Fruit fly (Drosophila melanogaster): ENCODE measurements around the gene CG42249.

The CG42249 gene

DNA sequence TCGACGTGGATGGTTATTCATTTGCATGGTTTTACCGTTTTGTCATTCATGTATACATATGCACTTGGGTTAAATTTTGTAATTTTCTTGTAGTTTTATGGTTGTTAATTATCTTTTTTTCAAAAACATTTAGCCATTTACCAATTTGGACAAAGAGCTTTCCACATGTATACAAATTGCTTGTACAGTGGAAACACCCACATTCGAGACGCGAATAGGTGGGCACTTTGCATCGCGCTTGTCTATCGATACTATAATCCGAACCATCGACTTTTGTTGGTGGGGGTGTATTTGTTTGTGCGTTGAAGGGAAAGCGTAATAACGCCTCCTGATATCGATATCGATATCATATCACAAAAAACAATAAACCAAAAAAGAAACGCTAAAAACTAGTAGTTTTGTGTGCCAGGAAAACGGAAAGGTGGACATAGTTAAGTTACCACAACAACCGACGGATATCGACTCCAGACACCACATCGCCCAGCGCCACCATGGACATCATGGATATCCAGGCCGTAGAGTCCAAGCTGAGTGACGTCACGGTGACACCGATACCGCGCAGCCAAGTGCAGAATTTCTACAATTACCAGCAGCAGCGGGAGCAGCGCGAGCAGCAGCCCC lies 41.6 kb downstream of the CG42249 start, which contains the start of gene CDK2AP1:
CDK2AP1 (plus strand) TSS at position 294 of the 621 bp plus-strand sequence.
- TF ChIP-seq ovo (GFP tag; optimal IDR thresholded peaks at IDR 0.05) = no peak
- peak; percentile 49 for TF ChIP-seq bab1 (GFP tag; optimal IDR thresholded peaks at IDR 0.05)
- TF ChIP-seq cnc (optimal IDR thresholded peaks at IDR 0.05) = no peak
- no peak for TF ChIP-seq cic (GFP tag; optimal IDR thresholded peaks at IDR 0.05)
- TF ChIP-seq Hr96 (GFP tag; optimal IDR thresholded peaks at IDR 0.05) = no peak
- TF ChIP-seq CG5204 (GFP tag; optimal IDR thresholded peaks at IDR 0.05) = no peak
- no peak for TF ChIP-seq Crg-1 (GFP tag; optimal IDR thresholded peaks at IDR 0.05)
- peak; percentile 51 for TF ChIP-seq Mnt (GFP tag; optimal IDR thresholded peaks at IDR 0.05)
- TF ChIP-seq toe (GFP tag; optimal IDR thresholded peaks at IDR 0.05) = peak; percentile 32
- TF ChIP-seq CG1620 (GFP tag; optimal IDR thresholded peaks at IDR 0.05) = no peak
- no peak for TF ChIP-seq Clk (GFP tag; optimal IDR thresholded peaks at IDR 0.05)
- no peak for TF ChIP-seq CG11617 (GFP tag; optimal IDR thresholded peaks at IDR 0.05)
- TF ChIP-seq CG14711 (tag; optimal IDR thresholded peaks at IDR 0.05) = no peak
- no peak for TF ChIP-seq CG7045 (GFP tag; optimal IDR thresholded peaks at IDR 0.05)
- TF ChIP-seq CG7101 (tag; optimal IDR thresholded peaks at IDR 0.05) = no peak
- TF ChIP-seq tj (GFP tag; optimal IDR thresholded peaks at IDR 0.05) = no peak
- TF ChIP-seq CG12768 (GFP tag; optimal IDR thresholded peaks at IDR 0.05) = no peak
- TF ChIP-seq CG33017 (tag; optimal IDR thresholded peaks at IDR 0.05) = no peak
- no peak for TF ChIP-seq pad (GFP tag; optimal IDR thresholded peaks at IDR 0.05)
- TF ChIP-seq kay (GFP tag; ENCODE audit: borderline replicate concordance) = no peak

DNA sequence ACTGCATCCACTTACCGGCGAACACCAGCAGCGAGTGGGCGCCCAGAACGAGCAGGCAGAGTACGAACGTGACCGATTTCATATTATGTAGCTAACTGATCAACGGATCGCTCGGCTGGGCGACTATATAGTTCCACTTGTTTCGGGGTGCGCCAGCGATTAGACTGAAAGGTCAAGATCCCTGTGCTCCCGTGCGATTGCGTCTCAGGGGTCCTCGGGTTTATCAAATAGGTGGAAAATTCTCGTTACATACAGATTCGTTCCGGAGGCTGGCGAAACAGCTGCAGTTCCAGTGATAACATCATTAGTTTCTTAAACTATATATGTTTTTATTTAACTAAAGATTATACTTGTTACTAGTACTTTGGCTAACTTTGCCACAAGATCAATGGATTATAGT lies 44.1 kb downstream of the CG42249 start, which contains the start of gene ssp7:
ssp7 (minus strand) TSS at position 101 of the 400 bp plus-strand sequence.
- TF ChIP-seq CG14711 (tag; optimal IDR thresholded peaks at IDR 0.05) (no peak), Mnt (GFP tag; optimal IDR thresholded peaks at IDR 0.05) (no peak), Clk (GFP tag; optimal IDR thresholded peaks at IDR 0.05) (no peak), Crg-1 (GFP tag; optimal IDR thresholded peaks at IDR 0.05) (no peak), ovo (GFP tag; optimal IDR thresholded peaks at IDR 0.05) (no peak), CG33017 (tag; optimal IDR thresholded peaks at IDR 0.05) (no peak), CG11617 (GFP tag; optimal IDR thresholded peaks at IDR 0.05) (no peak), CG1620 (GFP tag; optimal IDR thresholded peaks at IDR 0.05) (no peak)

DNA sequence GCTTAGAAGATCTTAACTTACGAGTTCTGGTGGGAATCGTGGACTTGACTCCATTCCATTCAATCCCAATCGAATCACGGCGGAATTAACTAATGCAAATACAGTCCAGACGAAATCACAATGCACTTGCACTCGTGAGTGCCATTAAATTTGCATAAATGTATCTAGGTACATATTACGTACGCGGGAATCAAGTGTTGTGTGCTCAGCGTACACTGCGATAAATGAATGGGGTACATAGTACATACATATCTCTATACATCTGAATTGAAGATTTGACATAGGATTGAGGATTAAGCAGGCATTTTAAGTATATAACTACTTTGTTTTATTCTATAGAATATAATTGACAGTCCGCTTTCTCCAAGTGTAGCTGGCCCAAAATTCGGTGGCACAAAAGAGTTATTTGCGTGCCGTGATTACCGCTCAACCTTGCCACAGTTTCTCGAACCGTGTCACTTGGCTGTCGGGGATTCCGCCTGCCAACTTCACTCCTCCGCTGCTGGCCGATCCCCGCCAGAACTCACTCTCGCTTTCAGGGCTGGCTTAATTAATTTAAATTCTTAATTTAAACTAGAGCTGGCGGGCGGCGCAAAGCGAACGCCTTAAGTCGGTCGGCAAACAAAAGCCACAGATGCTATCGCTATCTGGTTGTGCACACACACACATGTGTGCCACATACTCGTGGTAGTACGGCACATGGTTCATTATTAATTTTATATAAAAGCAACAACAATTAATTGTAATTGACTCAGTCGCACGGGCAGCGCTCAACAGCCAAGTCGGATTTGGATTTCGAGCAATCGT lies 45.9 kb downstream of the CG42249 start, which contains the start of the genes CG15199 and CG15202:
CG15199 (minus strand) TSS at position 51 of the 807 bp plus-strand sequence.
CG15202 (plus strand) TSS at position 757 of the 807 bp plus-strand sequence.
- peak; percentile 19 for TF ChIP-seq CG5204 (GFP tag; optimal IDR thresholded peaks at IDR 0.05)
- peak; percentile 11 for TF ChIP-seq Mnt (GFP tag; optimal IDR thresholded peaks at IDR 0.05)
- no peak for TF ChIP-seq cic (GFP tag; optimal IDR thresholded peaks at IDR 0.05)
- TF ChIP-seq pad (GFP tag; optimal IDR thresholded peaks at IDR 0.05) = no peak
- peak; percentile 44 for TF ChIP-seq Hr96 (GFP tag; optimal IDR thresholded peaks at IDR 0.05)
- TF ChIP-seq kay (GFP tag; ENCODE audit: borderline replicate concordance) = no peak

DNA sequence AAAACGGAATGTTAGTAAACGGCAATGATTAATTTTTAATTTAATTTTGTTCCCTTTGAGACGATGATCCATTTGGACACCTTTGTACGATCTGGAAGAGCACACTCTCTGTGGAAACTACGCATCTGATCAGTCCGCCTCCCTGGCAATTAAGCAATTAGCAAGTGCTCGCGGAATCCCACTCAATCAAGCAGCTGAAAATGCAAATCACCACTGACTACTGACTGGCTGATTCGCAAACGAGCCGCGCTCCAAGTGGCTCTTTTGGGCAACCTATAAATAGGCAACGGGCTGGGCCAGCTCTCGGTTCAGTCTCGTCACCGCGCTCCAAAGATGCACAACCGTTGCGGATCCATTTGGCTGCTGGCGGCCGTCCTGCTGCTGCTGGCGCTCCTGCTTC lies 47.7 kb downstream of the CG42249 start, which contains the start of gene CG15201:
CG15201 (plus strand) TSS at position 301 of the 400 bp plus-strand sequence.
- TF ChIP-seq cic (GFP tag; optimal IDR thresholded peaks at IDR 0.05) (no peak), bab1 (GFP tag; optimal IDR thresholded peaks at IDR 0.05) (no peak), CG1620 (GFP tag; optimal IDR thresholded peaks at IDR 0.05) (no peak), CG5204 (GFP tag; optimal IDR thresholded peaks at IDR 0.05) (no peak)

DNA sequence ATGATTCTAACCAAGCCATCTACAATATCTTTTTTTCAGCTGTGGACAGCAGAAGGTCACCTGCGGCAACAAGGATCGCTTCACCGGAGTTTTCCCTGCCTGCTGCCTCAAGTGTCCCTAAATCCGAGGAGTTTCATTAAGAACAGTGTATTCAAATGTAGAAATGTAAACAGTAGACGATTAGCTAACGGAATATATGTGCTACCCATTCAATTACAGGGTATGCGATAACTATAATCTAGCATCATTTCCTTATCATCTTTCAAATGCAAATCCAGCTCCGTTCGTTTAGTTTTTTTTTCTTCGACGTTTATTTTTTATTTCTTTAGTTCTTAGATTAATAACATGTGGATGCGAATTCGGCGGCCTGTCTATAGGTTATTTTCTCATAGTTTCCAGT lies 48.5 kb downstream of the CG42249 start:
- TF ChIP-seq CG7045 (GFP tag; optimal IDR thresholded peaks at IDR 0.05) (no peak), CG33017 (tag; optimal IDR thresholded peaks at IDR 0.05) (no peak), cnc (optimal IDR thresholded peaks at IDR 0.05) (no peak), CG5204 (GFP tag; optimal IDR thresholded peaks at IDR 0.05) (no peak), Hr96 (GFP tag; optimal IDR thresholded peaks at IDR 0.05) (no peak), CG11617 (GFP tag; optimal IDR thresholded peaks at IDR 0.05) (no peak), cic (GFP tag; optimal IDR thresholded peaks at IDR 0.05) (no peak), toe (GFP tag; optimal IDR thresholded peaks at IDR 0.05) (no peak), CG1620 (GFP tag; optimal IDR thresholded peaks at IDR 0.05) (no peak), pad (GFP tag; optimal IDR thresholded peaks at IDR 0.05) (no peak), Crg-1 (GFP tag; optimal IDR thresholded peaks at IDR 0.05) (no peak), Mnt (GFP tag; optimal IDR thresholded peaks at IDR 0.05) (no peak), CG14711 (tag; optimal IDR thresholded peaks at IDR 0.05) (no peak), ovo (GFP tag; optimal IDR thresholded peaks at IDR 0.05) (no peak), tj (GFP tag; optimal IDR thresholded peaks at IDR 0.05) (no peak)

DNA sequence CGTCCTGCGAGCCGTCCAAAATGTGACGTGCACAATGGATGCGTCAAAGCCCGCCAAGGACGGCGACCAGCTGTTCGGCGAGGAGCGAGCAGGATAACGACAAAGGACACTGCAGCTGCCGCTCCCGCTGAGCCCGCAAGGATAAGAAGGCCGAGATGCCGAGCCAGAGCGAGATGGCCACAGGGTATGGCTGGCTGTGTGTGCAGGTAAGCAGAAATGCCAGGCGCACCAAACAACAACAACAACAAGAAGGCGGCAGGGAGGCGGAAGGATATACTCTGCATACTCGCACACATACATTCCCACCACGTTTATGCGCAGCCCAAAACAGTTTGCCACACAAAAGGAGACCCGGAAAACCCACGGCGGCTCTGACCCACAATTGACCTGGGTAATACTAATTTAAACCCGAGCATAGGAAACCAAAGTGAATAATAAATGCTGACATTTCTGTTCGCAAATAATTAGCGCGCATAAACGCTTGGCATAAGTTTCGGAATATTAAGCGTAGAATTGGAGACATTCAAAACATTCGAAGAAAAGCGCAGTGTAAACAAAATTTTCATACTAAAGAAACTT lies 50.6 kb downstream of the CG42249 start:
- TF ChIP-seq pad (GFP tag; optimal IDR thresholded peaks at IDR 0.05) (peak; percentile 5), CG12768 (GFP tag; optimal IDR thresholded peaks at IDR 0.05) (peak; percentile 53), CG1620 (GFP tag; optimal IDR thresholded peaks at IDR 0.05) (no peak), CG33017 (tag; optimal IDR thresholded peaks at IDR 0.05) (peak; percentile 63), tj (GFP tag; optimal IDR thresholded peaks at IDR 0.05) (peak; percentile 70), bab1 (GFP tag; optimal IDR thresholded peaks at IDR 0.05) (peak; percentile 38), CG7045 (GFP tag; optimal IDR thresholded peaks at IDR 0.05) (peak; percentile 57), cnc (optimal IDR thresholded peaks at IDR 0.05) (no peak), ovo (GFP tag; optimal IDR thresholded peaks at IDR 0.05) (no peak), CG5204 (GFP tag; optimal IDR thresholded peaks at IDR 0.05) (peak; percentile 24), CG14711 (tag; optimal IDR thresholded peaks at IDR 0.05) (peak; percentile 59), Clk (GFP tag; optimal IDR thresholded peaks at IDR 0.05) (no peak), CG7101 (tag; optimal IDR thresholded peaks at IDR 0.05) (peak; percentile 62), toe (GFP tag; optimal IDR thresholded peaks at IDR 0.05) (no peak), cic (GFP tag; optimal IDR thresholded peaks at IDR 0.05) (no peak), Hr96 (GFP tag; optimal IDR thresholded peaks at IDR 0.05) (no peak), Mnt (GFP tag; optimal IDR thresholded peaks at IDR 0.05) (no peak), CG11617 (GFP tag; optimal IDR thresholded peaks at IDR 0.05) (peak; percentile 19), kay (GFP tag; ENCODE audit: borderline replicate concordance) (no peak), Crg-1 (GFP tag; optimal IDR thresholded peaks at IDR 0.05) (no peak)
